Worm (Caenorhabditis elegans) whole organism, early embryonic: ENCODE data around the gene moa-1.

Experiments
- B0310.2 ChIP-seq: sonication (generic microtip); optimal IDR thresholded peaks from 2 replicates; lab custom pipeline; 2016; ENCODE audit warnings: mild to moderate bottlenecking, missing genetic modification characterization, missing compliant biosample characterization
- F13C5.2 ChIP-seq: sonication (generic microtip); optimal IDR thresholded peaks from 2 replicates; lab custom pipeline; 2017; ENCODE audit warnings: mild to moderate bottlenecking, missing genetic modification characterization, inconsistent platforms, missing compliant biosample characterization
- aly-1 ChIP-seq: sonication (generic microtip); optimal IDR thresholded peaks from 2 replicates; lab custom pipeline; 2016; ENCODE audit warnings: missing genetic modification characterization, missing compliant biosample characterization
- ama-1 ChIP-seq: fragments of 150-350 bp; optimal IDR thresholded peaks from 2 replicates; lab custom pipeline; 2014
- ceh-13 ChIP-seq: fragments of 200-800 bp; sonication (Bioruptor generic); optimal IDR thresholded peaks from 2 replicates; lab custom pipeline; 2018; ENCODE audit warnings: mild to moderate bottlenecking, missing genetic modification characterization, missing compliant biosample characterization
- ceh-36 ChIP-seq: sonication (generic microtip); optimal IDR thresholded peaks from 2 replicates; lab custom pipeline; 2016; ENCODE audit warnings: missing genetic modification characterization, inconsistent platforms, missing compliant biosample characterization
- ets-7 ChIP-seq: sonication (generic microtip); optimal IDR thresholded peaks from 2 replicates; lab custom pipeline; 2016; ENCODE audit warnings: missing genotype, missing genetic modification characterization, missing compliant biosample characterization
- flt-1 ChIP-seq: fragments of 200-800 bp; sonication (Bioruptor generic); IDR thresholded peaks from 2 replicates; pipeline ENCODE4 v1.3.6; 2022; ENCODE audit warnings: missing genetic modification characterization, missing compliant biosample characterization
- hmbx-1 ChIP-seq: sonication (generic microtip); optimal IDR thresholded peaks from 2 replicates; lab custom pipeline; 2016; ENCODE audit warnings: mild to moderate bottlenecking, missing genetic modification characterization, missing compliant biosample characterization
- hmg-4 ChIP-seq: fragments of 200-800 bp; sonication (Bioruptor generic); optimal IDR thresholded peaks from 2 replicates; lab custom pipeline; 2018; ENCODE audit warnings: mild to moderate bottlenecking, missing genetic modification characterization, missing compliant biosample characterization
- hnd-1 ChIP-seq: sonication (generic microtip); optimal IDR thresholded peaks from 2 replicates; lab custom pipeline; 2016; ENCODE audit warnings: missing genetic modification characterization, missing compliant biosample characterization
- pes-1 ChIP-seq: fragments of 200-800 bp; sonication (Bioruptor generic); IDR thresholded peaks from 2 replicates; pipeline ENCODE4 v1.3.6; 2022; ENCODE audit warnings: missing genetic modification reagents, missing genetic modification characterization, missing compliant biosample characterization
- scrt-1 ChIP-seq: fragments of 200-800 bp; sonication (Bioruptor generic); IDR thresholded peaks from 2 replicates; pipeline ENCODE4 v1.3.6; 2022; ENCODE audit warnings: missing genetic modification characterization, missing compliant biosample characterization
- sea-1 ChIP-seq: fragments of 200-800 bp; sonication (Bioruptor generic); conservative IDR thresholded peaks from 2 replicates; pipeline ENCODE4 v1.3.6; 2022; ENCODE audit warnings: missing genetic modification characterization, missing compliant biosample characterization
- tbx-11 ChIP-seq: fragments of 200-800 bp; sonication (Bioruptor generic); IDR thresholded peaks from 2 replicates; pipeline ENCODE4 v1.3.6; 2022; ENCODE audit warnings: missing genetic modification characterization, missing compliant biosample characterization
- tbx-37 ChIP-seq: fragments of 200-800 bp; sonication (Bioruptor generic); conservative IDR thresholded peaks from 2 replicates; pipeline ENCODE4 v1.3.6; 2022; ENCODE audit warnings: missing genetic modification reagents, missing genetic modification characterization, missing compliant biosample characterization
- tra-4 ChIP-seq: sonication (generic microtip); optimal IDR thresholded peaks from 2 replicates; lab custom pipeline; 2017; ENCODE audit warnings: missing genetic modification characterization, missing compliant biosample characterization

The moa-1 gene

ce11 chrIII:1982597-1983244 is 13.0 kb upstream of the moa-1 start, which contains the start of gene srd-66:
srd-66 (minus strand) TSS chrIII:1982647.
- TF ChIP-seq ceh-36 (tag; lab: Kevin White, UChicago) (no peak), B0310.2 (tag; lab: Kevin White, UChicago) (no peak), F13C5.2 (tag; lab: Kevin White, UChicago) (no peak)

- TF ChIP-seq hnd-1 (tag; lab: Kevin White, UChicago) (no peak), F13C5.2 (tag; lab: Kevin White, UChicago) (no peak)
Observed at ce11 chrIII:1981467-1981866, 11.8 kb upstream of the moa-1 start.

ce11 chrIII:1977424-1977823 is 7.7 kb upstream of the moa-1 start:
- TF ChIP-seq sea-1 (GFP tag; lab: Robert Waterston, UW), result no peak
- no peak for TF ChIP-seq aly-1 (tag; lab: Kevin White, UChicago)
- TF ChIP-seq tbx-37, result no peak
- TF ChIP-seq hmbx-1 (tag; lab: Kevin White, UChicago), result no peak
- TF ChIP-seq ama-1, result no peak
- no peak for TF ChIP-seq hnd-1 (tag; lab: Kevin White, UChicago)
- TF ChIP-seq B0310.2 (tag; lab: Kevin White, UChicago), result no peak
- TF ChIP-seq scrt-1 (GFP tag; lab: Robert Waterston, UW), result no peak
- no peak for TF ChIP-seq ceh-13 (GFP tag; lab: Kevin White, UChicago)
- no peak for TF ChIP-seq hmg-4 (GFP tag; lab: Kevin White, UChicago)
- TF ChIP-seq ceh-36 (tag; lab: Kevin White, UChicago), result no peak
- TF ChIP-seq ets-7 (tag; lab: Kevin White, UChicago), result no peak
- TF ChIP-seq tra-4 (tag; lab: Kevin White, UChicago), result no peak
- no peak for TF ChIP-seq tbx-11 (GFP tag; lab: Robert Waterston, UW)

ce11 chrIII:1976642-1977041 is 6.9 kb upstream of the moa-1 start, which contains the start of gene R155.3:
R155.3 (minus strand) TSS chrIII:1976742.
- TF ChIP-seq aly-1 (tag; lab: Kevin White, UChicago), result no peak

- TF ChIP-seq ets-7 (tag; lab: Kevin White, UChicago) (no peak), tbx-37 (no peak), ceh-13 (GFP tag; lab: Kevin White, UChicago) (no peak), ama-1 (no peak), hnd-1 (tag; lab: Kevin White, UChicago) (no peak)
Observed at ce11 chrIII:1975992-1976391, 6.3 kb upstream of the moa-1 start.

ce11 chrIII:1970433-1970832 is 731 bp upstream of the moa-1 start, which contains the start of gene R155.5:
R155.5 (minus strand) TSS chrIII:1970533.
- TF ChIP-seq pes-1 (GFP tag; lab: Robert Waterston, UW), result no peak
- no peak for TF ChIP-seq hnd-1 (tag; lab: Kevin White, UChicago)
- no peak for TF ChIP-seq scrt-1 (GFP tag; lab: Robert Waterston, UW)
- TF ChIP-seq tra-4 (tag; lab: Kevin White, UChicago), result no peak
- no peak for TF ChIP-seq ets-7 (tag; lab: Kevin White, UChicago)
- no peak for TF ChIP-seq tbx-11 (GFP tag; lab: Robert Waterston, UW)
- TF ChIP-seq ceh-36 (tag; lab: Kevin White, UChicago), result no peak
- TF ChIP-seq sea-1 (GFP tag; lab: Robert Waterston, UW), result no peak
- TF ChIP-seq flt-1 (GFP tag; lab: Robert Waterston, UW), result no peak
- TF ChIP-seq hmbx-1 (tag; lab: Kevin White, UChicago), result no peak
- TF ChIP-seq aly-1 (tag; lab: Kevin White, UChicago), result no peak
- no peak for TF ChIP-seq ceh-13 (GFP tag; lab: Kevin White, UChicago)
- TF ChIP-seq tbx-37, result no peak
- no peak for TF ChIP-seq F13C5.2 (tag; lab: Kevin White, UChicago)

- TF ChIP-seq hmbx-1 (tag; lab: Kevin White, UChicago) (no peak), aly-1 (tag; lab: Kevin White, UChicago) (no peak), F13C5.2 (tag; lab: Kevin White, UChicago) (no peak), ceh-36 (tag; lab: Kevin White, UChicago) (no peak), B0310.2 (tag; lab: Kevin White, UChicago) (no peak), hmg-4 (GFP tag; lab: Kevin White, UChicago) (no peak), tbx-11 (GFP tag; lab: Robert Waterston, UW) (no peak), ets-7 (tag; lab: Kevin White, UChicago) (no peak), hnd-1 (tag; lab: Kevin White, UChicago) (no peak)
Observed at ce11 chrIII:1963128-1963527, 6.6 kb downstream of the moa-1 start.

- no peak for TF ChIP-seq flt-1 (GFP tag; lab: Robert Waterston, UW)
- TF ChIP-seq ceh-36 (tag; lab: Kevin White, UChicago), result no peak
- no peak for TF ChIP-seq tra-4 (tag; lab: Kevin White, UChicago)
- no peak for TF ChIP-seq aly-1 (tag; lab: Kevin White, UChicago)
- no peak for TF ChIP-seq pes-1 (GFP tag; lab: Robert Waterston, UW)
- no peak for TF ChIP-seq hmg-4 (GFP tag; lab: Kevin White, UChicago)
- no peak for TF ChIP-seq sea-1 (GFP tag; lab: Robert Waterston, UW)
- TF ChIP-seq ets-7 (tag; lab: Kevin White, UChicago), result no peak
- TF ChIP-seq hnd-1 (tag; lab: Kevin White, UChicago), result no peak
- TF ChIP-seq tbx-37, result no peak
- no peak for TF ChIP-seq tbx-11 (GFP tag; lab: Robert Waterston, UW)
- no peak for TF ChIP-seq B0310.2 (tag; lab: Kevin White, UChicago)
Observed at ce11 chrIII:1962552-1962951, 7.2 kb downstream of the moa-1 start.
